Fruit fly (Drosophila melanogaster): ENCODE data around the gene CG11583.

CG11583 gene

dm6 chr3L:4254301-4254834 lies 28.2 kb downstream of the CG11583 start, which contains the start of the genes ago and CG1265 (continued):
- no peak for TF ChIP-seq CG12071 (GFP tag; optimal IDR thresholded peaks at IDR 0.05)
- TF ChIP-seq rib (GFP tag; IDR thresholded peaks at IDR 0.05), result no peak
- TF ChIP-seq en (GFP tag; optimal IDR thresholded peaks at IDR 0.05), result no peak
- no peak for TF ChIP-seq Sox100B (GFP tag; optimal IDR thresholded peaks at IDR 0.05)
- TF ChIP-seq CG9817 (tag; optimal IDR thresholded peaks at IDR 0.05), result peak; percentile 61
- TF ChIP-seq sr (GFP tag; IDR thresholded peaks at IDR 0.05), result no peak
- no peak for TF ChIP-seq CG16779 (GFP tag; IDR thresholded peaks at IDR 0.05)
- TF ChIP-seq Mes4 (GFP tag; optimal IDR thresholded peaks at IDR 0.05), result no peak
- peak; percentile 52 for TF ChIP-seq sens (GFP tag)
- TF ChIP-seq lola (GFP tag; optimal IDR thresholded peaks at IDR 0.05), result peak in 1 of 3 experiments; percentile 52
- TF ChIP-seq CG4820 (GFP tag; optimal IDR thresholded peaks at IDR 0.05), result no peak
- peak; percentile 34 for TF ChIP-seq Sox102F (GFP tag; optimal IDR thresholded peaks at IDR 0.05)
- peak; percentile 42 for TF ChIP-seq CG9437 (GFP tag; optimal IDR thresholded peaks at IDR 0.05)
- no peak for TF ChIP-seq croc (GFP tag; conservative IDR thresholded peaks at IDR 0.05)
- TF ChIP-seq CG12219 (GFP tag; optimal IDR thresholded peaks at IDR 0.05), result no peak
- no peak for TF ChIP-seq Tbp (GFP tag; optimal IDR thresholded peaks at IDR 0.05)
- no peak for TF ChIP-seq cas (GFP tag; IDR thresholded peaks at IDR 0.05)
- TF ChIP-seq CG2129 (GFP tag; IDR thresholded peaks at IDR 0.05; ENCODE audit: partially characterized antibody), result 0 out of 2 replicates have a peak, but pooled peaks have one; percentile 11
- no peak for TF ChIP-seq otp (GFP tag; IDR thresholded peaks at IDR 0.05)
- TF ChIP-seq toy (GFP tag; IDR thresholded peaks at IDR 0.05), result no peak
- TF ChIP-seq gsb-n (tag; optimal IDR thresholded peaks at IDR 0.05), result no peak
- TF ChIP-seq Side (GFP tag; optimal IDR thresholded peaks at IDR 0.05), result no peak
- TF ChIP-seq CG1024 (GFP tag; IDR thresholded peaks at IDR 0.05), result peak; percentile 32; the same call in 1 of the 2 replicates
- TF ChIP-seq usp (GFP tag; optimal IDR thresholded peaks at IDR 0.05), result no peak
- no peak for TF ChIP-seq CG12236 (GFP tag; optimal IDR thresholded peaks at IDR 0.05)
- TF ChIP-seq CG18262 (tag; optimal IDR thresholded peaks at IDR 0.05), result peak; percentile 65
- TF ChIP-seq fd64A (GFP tag; optimal IDR thresholded peaks at IDR 0.05), result no peak
- no peak for TF ChIP-seq TFAM (GFP tag; optimal IDR thresholded peaks at IDR 0.05)
- TF ChIP-seq kay (GFP tag; optimal IDR thresholded peaks at IDR 0.05), result no peak
- TF ChIP-seq Taf1 (GFP tag; IDR thresholded peaks at IDR 0.05), result peak; percentile 12; the same call in 1 of the 2 replicates
- TF ChIP-seq CG16815 (GFP tag; optimal IDR thresholded peaks at IDR 0.05), result no peak
- TF ChIP-seq CG12104 (GFP tag; optimal IDR thresholded peaks at IDR 0.05), result peak; percentile 54
- TF ChIP-seq Adf1 (GFP tag; IDR thresholded peaks at IDR 0.05), result no peak
- TF ChIP-seq Vsx1 (GFP tag; optimal IDR thresholded peaks at IDR 0.05), result no peak
- no peak for TF ChIP-seq CG30431 (GFP tag; optimal IDR thresholded peaks at IDR 0.05)
- TF ChIP-seq HmgD (GFP tag; optimal IDR thresholded peaks at IDR 0.05), result no peak
- TF ChIP-seq CG13894 (tag; optimal IDR thresholded peaks at IDR 0.05), result no peak
- TF ChIP-seq MBD-R2 (GFP tag; IDR thresholded peaks at IDR 0.05), result no peak; the same call in 1 of the 2 replicates
- TF ChIP-seq salm (tag; optimal IDR thresholded peaks at IDR 0.05), result no peak
- TF ChIP-seq CG6854 (GFP tag; optimal IDR thresholded peaks at IDR 0.05), result no peak
- TF ChIP-seq CG43689 (GFP tag; IDR thresholded peaks at IDR 0.05), result no peak
- TF ChIP-seq gem (tag; optimal IDR thresholded peaks at IDR 0.05), result peak; percentile 74
- TF ChIP-seq so (GFP tag; IDR thresholded peaks at IDR 0.05), result no peak
- TF ChIP-seq CG9797 (GFP tag; optimal IDR thresholded peaks at IDR 0.05), result peak; percentile 46
- TF ChIP-seq pfk (GFP tag; optimal IDR thresholded peaks at IDR 0.05), result no peak
- TF ChIP-seq cg (GFP tag; optimal IDR thresholded peaks at IDR 0.05), result no peak
- TF ChIP-seq CG31224 (GFP tag; IDR thresholded peaks at IDR 0.05), result no peak
- TF ChIP-seq NfI (GFP tag; optimal IDR thresholded peaks at IDR 0.05), result peak; percentile 49
- peak; percentile 60 for TF ChIP-seq CG13775 (GFP tag; optimal IDR thresholded peaks at IDR 0.05)
- peak; percentile 66 for TF ChIP-seq E2f2 (GFP tag; IDR thresholded peaks at IDR 0.05)
- no peak for TF ChIP-seq tup (GFP tag; optimal IDR thresholded peaks at IDR 0.05)
